Worm (Caenorhabditis elegans) whole organism, mixed stage, embryonic: ENCODE measurements around the gene T10H10.2.

ENCODE experiments used
- M03D4.4 ChIP-seq: sonication (generic microtip); optimal IDR thresholded peaks from 2 replicates; lab custom pipeline; 2017; ENCODE audit warnings: mild to moderate bottlenecking, missing genetic modification characterization, missing compliant biosample characterization
- bed-3 ChIP-seq: fragments of 200-800 bp; sonication (Bioruptor generic); optimal IDR thresholded peaks from 3 replicates; lab custom pipeline; 2018; ENCODE audit warnings: mild to moderate bottlenecking, missing genetic modification characterization, moderate library complexity, missing compliant biosample characterization
- blmp-1 ChIP-seq: fragments of 150-350 bp; optimal IDR thresholded peaks from 2 replicates; lab custom pipeline; 2014; ENCODE audit warnings: missing biosample characterization, missing genetic modification characterization
- ceh-39 ChIP-seq: fragments of 150-350 bp; optimal IDR thresholded peaks from 2 replicates; lab custom pipeline; 2014; ENCODE audit warnings: missing biosample characterization, missing genetic modification characterization
- ceh-83 ChIP-seq: fragments of 200-800 bp; sonication (Bioruptor generic); optimal IDR thresholded peaks from 2 replicates; lab custom pipeline; 2018; ENCODE audit warnings: mild to moderate bottlenecking, missing genetic modification characterization, missing compliant biosample characterization
- ces-1 ChIP-seq: fragments of 150-350 bp; optimal IDR thresholded peaks from 2 replicates; lab custom pipeline; 2014; ENCODE audit warnings: missing biosample characterization, missing genetic modification reagents, missing genetic modification characterization
- cnd-1 ChIP-seq: fragments of 200-800 bp; sonication (Bioruptor generic); optimal IDR thresholded peaks from 2 replicates; lab custom pipeline; 2018; ENCODE audit warnings: mild to moderate bottlenecking, missing genetic modification characterization, missing compliant biosample characterization
- drap-1 ChIP-seq: fragments of 200-800 bp; sonication (Bioruptor generic); optimal IDR thresholded peaks from 3 replicates; lab custom pipeline; 2018; ENCODE audit warnings: mild to moderate bottlenecking, missing genetic modification characterization, missing compliant biosample characterization
- elt-3 ChIP-seq: fragments of 150-350 bp; optimal IDR thresholded peaks from 2 replicates; lab custom pipeline; 2014; ENCODE audit warnings: missing biosample characterization, missing genetic modification characterization
- flh-1 ChIP-seq: fragments of 200-800 bp; sonication (Bioruptor generic); optimal IDR thresholded peaks from 2 replicates; lab custom pipeline; 2018; ENCODE audit warnings: mild to moderate bottlenecking, missing genetic modification characterization, moderate library complexity, missing compliant biosample characterization
- ham-2 ChIP-seq: fragments of 200-800 bp; sonication (Bioruptor generic); optimal IDR thresholded peaks from 2 replicates; lab custom pipeline; 2018; ENCODE audit warnings: mild to moderate bottlenecking, missing genetic modification characterization, missing compliant biosample characterization
- hlh-1 ChIP-seq: fragments of 150-350 bp; optimal IDR thresholded peaks from 2 replicates; lab custom pipeline; 2014; ENCODE audit warnings: missing biosample characterization, missing genetic modification reagents, missing genetic modification characterization
- lin-13 ChIP-seq: fragments of 150-350 bp; optimal IDR thresholded peaks from 2 replicates; lab custom pipeline; 2014; ENCODE audit warnings: missing biosample characterization, missing genetic modification characterization
- lin-32 ChIP-seq: fragments of 200-800 bp; sonication (Bioruptor generic); optimal IDR thresholded peaks from 2 replicates; lab custom pipeline; 2018; ENCODE audit warnings: mild to moderate bottlenecking, missing genetic modification characterization, missing compliant biosample characterization
- lsy-2 ChIP-seq: fragments of 150-350 bp; optimal IDR thresholded peaks from 2 replicates; lab custom pipeline; 2014; ENCODE audit warnings: missing biosample characterization, missing genetic modification characterization
- mab-5 ChIP-seq: fragments of 150-350 bp; optimal IDR thresholded peaks from 2 replicates; lab custom pipeline; 2014; ENCODE audit warnings: missing biosample characterization, missing genetic modification characterization
- mep-1 ChIP-seq: fragments of 150-350 bp; optimal IDR thresholded peaks from 2 replicates; lab custom pipeline; 2017; ENCODE audit warnings: missing biosample characterization, missing genetic modification reagents, missing genetic modification characterization, inconsistent platforms
- mls-2 ChIP-seq: sonication (generic microtip); optimal IDR thresholded peaks from 2 replicates; lab custom pipeline; 2016; ENCODE audit warnings: mild to moderate bottlenecking, missing genetic modification characterization, moderate library complexity, missing compliant biosample characterization
- nhr-12 ChIP-seq: fragments of 150-350 bp; optimal IDR thresholded peaks from 2 replicates; lab custom pipeline; 2014; ENCODE audit warnings: missing biosample characterization, missing genetic modification characterization
- nhr-2 ChIP-seq: fragments of 150-350 bp; optimal IDR thresholded peaks from 2 replicates; lab custom pipeline; 2014; ENCODE audit warnings: missing biosample characterization, missing genetic modification characterization
- nhr-28 ChIP-seq: fragments of 150-350 bp; optimal IDR thresholded peaks from 2 replicates; lab custom pipeline; 2014; ENCODE audit warnings: missing biosample characterization, missing genetic modification characterization
- pha-4 ChIP-seq: fragments of 150-350 bp; optimal IDR thresholded peaks from 2 replicates; lab custom pipeline; 2018; ENCODE audit warnings: missing biosample characterization, missing genetic modification reagents, missing genetic modification characterization
- sem-2 ChIP-seq: fragments of 200-800 bp; sonication (Bioruptor generic); optimal IDR thresholded peaks from 2 replicates; lab custom pipeline; 2018; ENCODE audit warnings: mild to moderate bottlenecking, missing genetic modification characterization, missing compliant biosample characterization
- sptf-1 ChIP-seq: sonication (generic microtip); optimal IDR thresholded peaks from 2 replicates; lab custom pipeline; 2017; ENCODE audit warnings: mild to moderate bottlenecking, missing genetic modification characterization, moderate library complexity, missing compliant biosample characterization
- unc-39 ChIP-seq: fragments of 150-350 bp; optimal IDR thresholded peaks from 2 replicates; lab custom pipeline; 2014; ENCODE audit warnings: missing biosample characterization, missing genetic modification characterization
- unc-62 ChIP-seq: fragments of 150-350 bp; optimal IDR thresholded peaks from 2 replicates; lab custom pipeline; 2014; ENCODE audit warnings: missing biosample characterization, missing genetic modification reagents, missing genetic modification characterization
- zip-8 ChIP-seq: fragments of 150-350 bp; optimal IDR thresholded peaks from 2 replicates; lab custom pipeline; 2014; ENCODE audit warnings: missing biosample characterization, missing genetic modification characterization
- ztf-11 ChIP-seq: fragments of 150-350 bp; optimal IDR thresholded peaks from 2 replicates; lab custom pipeline; 2014; ENCODE audit warnings: missing biosample characterization, missing genetic modification characterization

Gene T10H10.2

ce11 chrX:2320539-2320938 lies 26.0 kb downstream of the T10H10.2 start:
- no peak for TF ChIP-seq blmp-1 (tag; lab: Kevin White, UChicago)
- TF ChIP-seq mab-5 (tag; lab: Kevin White, UChicago), result no peak
- TF ChIP-seq pha-4, result no peak
- TF ChIP-seq lin-13, result no peak
- no peak for TF ChIP-seq lsy-2
- TF ChIP-seq bed-3 (GFP tag; lab: Kevin White, UChicago), result no peak
- no peak for TF ChIP-seq unc-62
- TF ChIP-seq ham-2 (GFP tag; lab: Kevin White, UChicago), result no peak
- no peak for TF ChIP-seq lin-32 (GFP tag; lab: Kevin White, UChicago)
- TF ChIP-seq, all 35 proteins: peak for 0

DNA sequence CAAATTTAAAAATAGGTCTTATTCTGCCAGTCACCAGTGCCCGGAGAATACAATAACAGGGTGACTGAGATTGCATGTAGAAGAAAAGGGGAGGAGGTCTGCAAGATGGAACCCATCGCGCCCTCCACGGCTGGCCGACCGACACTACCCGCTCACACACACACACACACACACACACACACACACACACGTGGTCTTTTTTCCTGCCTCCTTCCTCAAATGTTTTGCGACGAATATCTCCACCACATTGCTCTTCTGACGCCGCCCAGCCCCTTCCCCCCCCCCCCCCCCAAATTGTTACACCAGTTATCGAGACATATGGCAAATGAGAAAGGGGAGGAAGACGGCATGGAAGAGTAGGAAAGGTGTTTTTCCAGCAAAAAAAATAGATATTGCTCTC lies 27.2 kb downstream of the T10H10.2 start:
- TF ChIP-seq lin-32 (GFP tag; lab: Kevin White, UChicago) (peak; percentile 53), cnd-1 (tag; lab: Kevin White, UChicago) (peak; percentile 65), sptf-1 (tag; lab: Kevin White, UChicago) (peak; percentile 83), ceh-83 (no peak), drap-1 (GFP tag; lab: Kevin White, UChicago) (peak; percentile 65), sem-2 (GFP tag; lab: Kevin White, UChicago) (no peak), hlh-1 (tag; lab: Kevin White, UChicago) (no peak), M03D4.4 (tag; lab: Kevin White, UChicago) (peak; percentile 69), bed-3 (GFP tag; lab: Kevin White, UChicago) (no peak), nhr-28 (tag; lab: Kevin White, UChicago) (no peak), ztf-11 (tag; lab: Kevin White, UChicago) (no peak), ham-2 (GFP tag; lab: Kevin White, UChicago) (peak; percentile 2)

DNA sequence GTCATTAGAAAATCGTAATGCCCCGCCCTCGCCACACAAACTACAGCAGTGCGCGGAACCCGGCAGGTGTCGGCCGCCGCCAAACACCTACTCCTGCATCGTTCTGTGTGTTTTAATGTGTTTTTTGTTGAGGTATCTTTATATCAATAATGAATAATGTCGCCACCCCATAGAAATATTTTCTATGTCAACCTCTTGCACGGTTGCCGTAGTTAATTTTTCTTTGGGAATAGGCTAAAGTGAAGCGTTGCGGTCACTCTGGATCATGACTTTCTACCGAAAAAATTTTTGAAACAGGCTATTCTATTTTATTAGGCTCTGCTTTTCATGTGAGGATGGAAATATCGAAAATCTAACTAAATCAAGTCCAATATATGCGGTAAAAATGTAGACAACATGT lies 34.3 kb downstream of the T10H10.2 start:
- TF ChIP-seq ceh-83 (no peak), ceh-39 (peak; percentile 30), mls-2 (no peak), bed-3 (GFP tag; lab: Kevin White, UChicago) (no peak), mab-5 (tag; lab: Kevin White, UChicago) (no peak), M03D4.4 (tag; lab: Kevin White, UChicago) (peak; percentile 4)

DNA sequence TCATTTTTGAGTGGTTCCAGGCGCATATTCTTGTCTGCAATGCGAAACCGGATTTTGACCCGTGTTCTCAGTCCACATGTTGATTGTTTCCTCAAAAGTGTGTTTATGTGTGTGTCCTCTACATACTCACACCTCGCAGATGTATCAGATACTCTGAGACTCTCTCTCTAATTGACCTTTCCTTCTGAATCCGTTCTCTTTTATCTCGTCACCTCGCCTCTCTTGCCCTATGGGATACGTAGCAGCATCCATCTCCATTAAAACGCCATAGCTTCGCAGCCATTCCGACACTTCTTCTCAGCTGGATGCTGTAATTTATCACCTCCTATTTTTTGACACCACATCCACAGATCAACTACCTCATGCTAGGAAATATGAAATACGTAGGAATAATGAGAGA lies 35.9 kb downstream of the T10H10.2 start:
- TF ChIP-seq elt-3 (tag; lab: Kevin White, UChicago) (no peak), flh-1 (GFP tag; lab: Kevin White, UChicago) (no peak), cnd-1 (tag; lab: Kevin White, UChicago) (no peak), nhr-2 (tag; lab: Kevin White, UChicago) (peak; percentile 15), ham-2 (GFP tag; lab: Kevin White, UChicago) (peak; percentile 63), unc-39 (tag; lab: Kevin White, UChicago) (no peak), mep-1 (tag; lab: Kevin White, UChicago) (no peak), ceh-83 (no peak), ztf-11 (tag; lab: Kevin White, UChicago) (no peak), ces-1 (GFP tag; lab: Kevin White, UChicago) (no peak), bed-3 (GFP tag; lab: Kevin White, UChicago) (no peak), hlh-1 (tag; lab: Kevin White, UChicago) (no peak), unc-62 (peak; percentile 50), drap-1 (GFP tag; lab: Kevin White, UChicago) (no peak)

DNA sequence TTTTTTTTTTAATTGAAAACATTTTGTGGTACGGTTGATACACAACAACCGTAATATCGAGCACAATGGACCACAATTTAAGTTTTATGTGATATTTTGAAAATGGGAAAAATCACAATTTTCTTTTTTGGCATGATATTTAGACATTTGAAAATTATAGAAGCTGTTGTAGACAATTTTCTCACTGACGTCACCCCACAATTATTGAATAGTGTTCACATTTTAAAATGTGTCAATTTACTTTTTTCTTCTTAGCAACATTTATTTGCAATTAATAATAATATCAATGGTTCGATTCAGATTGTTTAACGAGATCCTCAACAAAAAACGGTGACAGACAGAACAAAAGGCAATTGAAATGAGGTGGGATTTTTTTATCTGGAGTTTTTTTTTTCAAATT lies 40.8 kb downstream of the T10H10.2 start, which contains the start of gene T01B6.1:
TSS of gene T01B6.1 (plus strand) at position 301 of the 400 bp plus-strand sequence.
- TF ChIP-seq ztf-11 (tag; lab: Kevin White, UChicago) (no peak), cnd-1 (tag; lab: Kevin White, UChicago) (no peak), zip-8 (tag; lab: Kevin White, UChicago) (no peak), flh-1 (GFP tag; lab: Kevin White, UChicago) (no peak), ces-1 (GFP tag; lab: Kevin White, UChicago) (no peak)

ce11 chrX:2338210-2338609 lies 43.7 kb downstream of the T10H10.2 start, which contains the start of gene nlp-45:
Gene nlp-45 (minus strand): TSS chrX:2338310.
- TF ChIP-seq nhr-12 (tag; lab: Kevin White, UChicago) (no peak), ham-2 (GFP tag; lab: Kevin White, UChicago) (no peak), blmp-1 (tag; lab: Kevin White, UChicago) (no peak), ces-1 (GFP tag; lab: Kevin White, UChicago) (no peak), zip-8 (tag; lab: Kevin White, UChicago) (no peak)
